Worm (Caenorhabditis elegans): ENCODE measurements around the gene flp-13.

The flp-13 gene

DNA sequence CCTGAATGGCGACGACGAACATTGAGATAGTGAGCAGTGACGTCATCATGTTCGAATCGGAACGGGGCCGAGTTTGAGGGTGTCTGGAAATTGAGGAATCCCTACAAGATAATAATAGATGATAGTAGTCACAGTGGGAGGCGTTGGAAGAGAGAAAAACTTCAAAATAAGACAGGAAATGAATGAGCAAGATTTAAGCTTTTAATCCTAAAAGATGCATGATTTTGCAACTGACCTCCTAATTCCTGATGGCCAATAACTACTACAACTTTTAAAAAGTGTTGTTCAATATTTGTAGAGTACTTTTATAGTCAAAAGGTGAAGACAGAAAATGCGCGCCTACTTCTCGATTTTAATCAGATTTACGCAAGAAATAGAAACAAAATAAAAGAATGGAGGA is at the start of gene flp-13:
flp-13 (minus strand) TSS at position 101 of the 400 bp plus-strand sequence.
- TF ChIP-seq unc-62 (GFP tag; optimal IDR thresholded peaks at IDR 0.05): no peak

DNA sequence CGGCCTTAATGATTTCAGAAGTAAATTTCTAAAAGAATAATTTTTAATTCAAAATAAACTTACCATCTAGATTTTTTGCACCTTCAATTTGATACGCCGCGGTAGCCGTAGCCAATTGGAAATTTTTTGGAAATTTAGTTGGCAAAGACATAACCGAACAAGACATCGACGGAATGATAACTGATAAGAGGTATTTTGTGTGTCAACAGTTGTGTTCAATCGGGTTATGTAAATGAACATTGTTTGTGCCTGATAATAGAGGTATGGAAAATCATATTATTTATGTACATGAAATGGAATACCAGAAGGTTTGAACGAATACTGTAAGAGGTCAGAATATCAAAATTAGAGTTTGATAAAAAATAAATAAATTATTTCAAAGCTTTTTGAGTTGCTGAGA is 49.6 kb upstream of the flp-13 start, which contains the start of gene klo-1:
klo-1 (minus strand) TSS at position 388 of the 400 bp plus-strand sequence.
- no peak for TF ChIP-seq unc-62 (GFP tag; optimal IDR thresholded peaks at IDR 0.05)

DNA sequence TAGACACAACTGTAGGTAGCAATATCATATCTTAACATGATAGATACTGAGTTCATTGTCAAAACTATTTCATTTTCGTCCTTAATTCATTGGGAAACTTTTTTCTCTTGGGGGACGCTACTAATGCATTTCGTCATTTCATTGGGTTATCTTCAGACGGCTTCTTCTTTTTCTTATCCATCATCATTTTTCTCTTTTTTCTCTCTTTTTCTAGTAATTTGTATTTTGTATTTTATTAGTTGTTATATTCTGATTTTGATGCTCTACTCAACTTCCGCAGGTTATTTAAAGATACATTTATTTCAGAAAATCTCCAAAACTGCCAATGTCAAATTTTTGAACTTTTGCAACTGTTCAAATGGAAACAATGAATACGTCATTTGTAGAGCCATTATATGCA is 45.3 kb upstream of the flp-13 start, which contains the start of gene npr-35:
npr-35 (plus strand) TSS at position 301 of the 400 bp plus-strand sequence.
- no peak for TF ChIP-seq unc-62 (GFP tag; optimal IDR thresholded peaks at IDR 0.05)

DNA sequence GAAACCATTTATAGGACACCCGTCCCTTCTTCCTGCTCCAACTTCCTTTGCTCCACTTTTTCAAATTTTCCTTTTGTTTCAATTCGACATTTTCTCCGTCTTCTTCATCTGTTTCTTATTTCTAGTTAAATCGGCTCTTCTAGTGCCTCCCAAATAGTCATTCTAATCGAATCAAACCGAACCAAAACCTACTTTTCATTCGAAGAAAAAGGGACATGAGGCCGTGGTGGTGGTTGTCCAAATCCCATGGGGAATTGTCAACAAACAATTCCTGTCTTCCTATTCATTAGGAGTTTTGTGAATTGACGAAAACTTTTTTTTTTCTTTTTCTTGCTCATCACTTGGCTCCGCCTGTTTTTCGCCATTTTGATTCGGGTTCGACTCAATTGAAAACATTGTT is 38.4 kb upstream of the flp-13 start:
- TF ChIP-seq unc-62 (GFP tag; optimal IDR thresholded peaks at IDR 0.05): no peak

DNA sequence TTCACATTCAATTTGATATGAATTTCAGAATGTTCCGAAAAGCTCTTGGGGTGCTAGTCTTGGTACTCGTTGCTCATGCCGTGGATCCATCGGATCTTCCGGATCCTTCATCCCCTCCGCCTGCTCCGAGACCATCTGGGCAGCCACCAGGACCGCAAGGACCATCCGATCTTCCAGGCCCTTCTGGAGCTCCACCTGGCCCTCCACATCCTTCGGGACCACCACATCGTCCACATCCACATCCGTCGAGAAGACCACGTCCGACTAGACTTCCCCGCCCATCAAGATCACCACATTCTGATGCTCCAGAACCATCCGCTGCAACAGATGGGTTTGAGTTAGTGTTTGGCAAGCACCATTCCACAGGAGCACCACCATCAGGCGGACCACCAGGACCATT is 36.4 kb upstream of the flp-13 start, which contains the start of gene clx-1:
clx-1 (plus strand) TSS at position 30 of the 400 bp plus-strand sequence.
- TF ChIP-seq unc-62 (GFP tag; optimal IDR thresholded peaks at IDR 0.05): no peak

DNA sequence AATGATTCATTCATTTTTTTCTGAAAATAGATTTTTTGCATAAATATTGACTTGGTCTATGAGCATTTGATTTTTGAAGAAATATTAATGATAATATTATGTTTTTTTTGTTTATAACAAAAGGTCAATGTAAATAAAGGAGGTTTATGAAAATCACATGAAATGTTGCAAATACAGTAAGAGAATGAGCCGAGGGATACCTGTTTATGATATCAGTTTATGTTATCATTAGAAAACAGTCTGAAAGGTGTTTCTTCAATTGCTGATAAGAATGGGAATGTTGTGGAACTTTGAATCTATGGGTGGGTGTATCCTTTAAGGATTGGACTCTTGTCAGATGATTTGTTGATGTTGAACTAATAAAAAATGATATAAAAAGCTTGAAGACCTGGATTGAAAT is 36.0 kb upstream of the flp-13 start:
- no peak for TF ChIP-seq unc-62 (GFP tag; optimal IDR thresholded peaks at IDR 0.05)

DNA sequence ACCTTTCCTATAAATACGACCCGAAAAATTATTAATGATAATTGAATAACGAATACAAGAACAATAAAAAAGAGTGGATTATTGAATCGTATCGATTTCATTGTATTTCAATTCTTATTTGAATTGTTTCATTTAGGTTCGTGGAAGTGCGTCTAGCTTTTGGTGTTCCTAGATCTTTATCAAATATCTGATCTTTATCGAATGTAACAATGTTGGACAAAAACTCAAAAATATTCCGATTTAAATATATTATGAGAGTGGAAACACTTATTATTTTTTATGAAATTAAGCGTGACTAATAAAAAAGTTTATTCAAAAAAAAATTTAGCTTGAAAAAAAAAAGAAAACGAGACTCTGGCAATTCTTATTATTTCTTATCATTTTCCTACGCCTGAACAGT is 33.7 kb upstream of the flp-13 start, which contains the start of the genes C50F7.9 and C50F7.3:
C50F7.9 (minus strand) TSS at position 101 of the 400 bp plus-strand sequence.
C50F7.3 (plus strand) TSS at position 370 of the 400 bp plus-strand sequence.
- no peak for TF ChIP-seq unc-62 (GFP tag; optimal IDR thresholded peaks at IDR 0.05)

DNA sequence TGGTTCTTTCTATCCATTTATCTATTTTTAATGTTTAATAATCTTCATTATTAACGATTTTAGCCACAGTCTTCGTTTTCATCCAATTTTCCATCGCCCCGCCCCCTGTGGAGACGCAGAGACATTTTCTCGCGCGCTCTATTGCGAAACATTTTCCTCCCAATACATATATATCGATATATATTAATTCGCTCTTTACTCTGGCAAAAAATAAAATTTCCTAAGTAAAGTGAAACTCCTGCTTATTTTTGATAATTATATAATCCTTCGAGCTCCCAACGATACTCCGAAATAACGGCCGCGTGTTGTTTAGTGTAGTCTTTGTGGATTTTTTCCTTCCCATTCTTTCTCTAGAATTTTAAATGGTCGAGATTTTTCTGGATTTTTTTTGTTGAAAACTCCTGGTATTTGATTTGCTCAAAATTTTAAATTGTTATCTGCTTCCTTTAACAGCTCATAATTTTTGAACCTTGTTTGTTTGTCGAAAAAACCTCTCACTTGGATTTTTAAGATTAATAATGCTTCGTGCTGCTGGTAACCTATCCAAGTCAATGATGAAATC is 30.3 kb upstream of the flp-13 start, which contains the start of gene sucg-1:
sucg-1 (plus strand) TSS at position 512 of the 562 bp plus-strand sequence.
- no peak for TF ChIP-seq unc-62 (GFP tag; optimal IDR thresholded peaks at IDR 0.05)

DNA sequence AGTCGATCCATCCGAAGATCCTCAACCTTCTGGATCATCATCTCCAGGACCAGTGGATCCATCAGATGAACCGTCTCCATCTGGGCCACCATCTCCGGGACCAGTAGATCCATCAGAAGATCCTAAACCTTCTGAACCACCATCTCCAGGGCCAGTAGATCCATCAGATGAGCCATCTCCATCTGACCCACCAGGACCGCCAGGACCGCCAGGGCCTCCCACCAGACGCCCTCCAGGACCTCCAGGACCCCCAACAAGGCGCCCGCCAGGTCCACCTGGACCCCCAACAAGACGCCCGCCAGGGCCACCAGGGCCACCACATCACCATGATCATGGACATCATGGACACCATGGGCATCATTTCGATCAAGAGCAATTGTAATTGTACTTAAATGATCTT is 29.0 kb upstream of the flp-13 start:
- TF ChIP-seq unc-62 (GFP tag; optimal IDR thresholded peaks at IDR 0.05): no peak

DNA sequence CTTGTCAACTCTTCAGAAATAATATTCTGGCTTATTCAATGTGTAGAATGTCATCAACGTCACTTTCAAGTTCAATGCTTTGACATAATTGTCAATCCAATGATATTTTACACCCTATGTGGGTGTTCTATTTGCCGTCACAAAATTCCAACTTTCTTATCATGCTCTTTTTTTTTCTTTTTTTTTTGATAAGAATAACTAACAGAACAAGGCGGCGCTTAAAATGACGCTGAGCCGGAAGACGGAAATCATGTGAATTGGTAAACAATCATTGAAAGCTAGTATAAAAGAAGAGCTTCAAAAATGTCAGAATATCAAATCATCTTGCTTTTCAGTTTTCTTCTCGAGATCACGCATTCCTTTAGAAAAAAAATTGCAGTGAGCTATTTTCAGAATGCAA is 28.1 kb upstream of the flp-13 start, which contains the start of gene C50F7.5:
C50F7.5 (plus strand) TSS at position 395 of the 400 bp plus-strand sequence.
- no peak for TF ChIP-seq unc-62 (GFP tag; optimal IDR thresholded peaks at IDR 0.05)

DNA sequence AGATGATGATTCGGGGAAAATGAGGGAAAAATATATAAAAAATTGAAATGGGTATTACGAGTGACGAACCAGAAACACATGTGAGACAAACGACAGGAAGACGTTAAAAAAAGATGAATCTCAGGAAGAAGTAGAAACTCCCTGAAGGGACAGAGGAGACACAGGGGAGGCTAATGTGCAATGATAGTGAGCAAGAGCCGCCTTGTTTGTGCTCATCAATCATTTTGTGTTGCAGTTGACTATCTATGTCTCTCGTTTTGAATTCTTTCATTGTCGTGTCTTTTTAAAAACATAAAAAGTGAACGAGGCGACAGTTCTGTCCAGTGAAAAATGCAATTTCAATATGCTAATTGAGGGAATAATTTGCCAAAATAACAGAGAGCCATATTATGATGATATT is 26.7 kb upstream of the flp-13 start:
- TF ChIP-seq unc-62 (GFP tag; optimal IDR thresholded peaks at IDR 0.05): no peak

DNA sequence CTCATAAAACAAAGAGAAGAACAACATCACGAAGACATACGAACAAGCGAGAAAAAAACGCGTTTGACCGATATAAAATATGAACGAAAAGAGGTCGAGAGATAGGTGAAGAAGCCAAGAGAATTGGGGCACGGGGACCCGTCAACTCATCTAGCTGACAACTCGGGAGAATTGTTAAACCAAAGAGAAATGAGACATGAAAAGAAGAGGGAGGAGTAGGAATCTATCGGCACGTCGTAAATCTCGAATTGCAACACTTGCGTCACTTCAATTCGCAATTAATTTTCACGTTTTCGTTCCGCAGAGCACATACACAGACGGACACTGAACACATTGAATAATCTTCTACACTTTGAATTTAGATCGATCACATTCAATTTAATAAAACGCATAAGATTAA is 25.3 kb upstream of the flp-13 start:
- TF ChIP-seq unc-62 (GFP tag; optimal IDR thresholded peaks at IDR 0.05): no peak

DNA sequence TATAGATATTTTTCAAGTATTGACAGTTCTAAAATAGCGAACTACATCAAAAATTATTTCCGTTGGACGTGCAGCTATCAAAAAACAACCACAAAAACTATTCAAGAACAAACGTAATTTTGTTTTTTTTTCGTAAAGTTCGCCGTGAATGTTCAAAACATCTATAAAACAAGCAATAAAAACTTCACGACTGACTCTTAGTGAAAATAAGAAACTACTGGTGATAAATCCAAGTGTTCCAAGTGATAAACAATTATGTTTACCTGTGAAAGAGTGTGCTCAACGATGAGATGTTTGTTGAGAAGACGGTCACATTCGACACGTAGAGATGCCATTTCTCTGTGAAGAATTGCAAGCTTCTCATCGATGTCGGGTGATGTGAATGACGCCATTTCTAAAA is 24.6 kb upstream of the flp-13 start, which contains the start of gene C50F7.6:
C50F7.6 (minus strand) TSS at position 394 of the 400 bp plus-strand sequence.
- TF ChIP-seq unc-62 (GFP tag; optimal IDR thresholded peaks at IDR 0.05): no peak

DNA sequence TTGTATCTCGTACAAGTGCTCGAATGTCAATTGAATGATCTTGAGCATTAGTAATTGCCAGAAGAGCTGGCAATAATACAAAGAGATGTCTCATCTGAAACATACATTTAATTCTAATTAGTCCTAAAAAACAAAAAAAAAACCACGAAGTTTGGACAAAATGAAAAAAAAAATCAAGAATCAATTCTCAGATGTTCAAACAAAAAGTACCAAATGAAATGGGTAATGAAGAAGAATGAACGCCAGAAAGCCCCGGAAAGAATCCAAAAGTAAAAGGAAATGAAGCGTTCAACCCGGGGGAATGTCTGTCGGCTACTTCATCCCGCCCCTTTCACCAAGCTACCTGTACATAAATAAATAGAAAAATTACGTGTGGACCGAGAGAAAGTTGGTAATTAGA is 19.7 kb upstream of the flp-13 start, which contains the start of gene F33D4.6:
F33D4.6 (minus strand) TSS at position 101 of the 400 bp plus-strand sequence.
- TF ChIP-seq unc-62 (GFP tag; optimal IDR thresholded peaks at IDR 0.05): no peak

DNA sequence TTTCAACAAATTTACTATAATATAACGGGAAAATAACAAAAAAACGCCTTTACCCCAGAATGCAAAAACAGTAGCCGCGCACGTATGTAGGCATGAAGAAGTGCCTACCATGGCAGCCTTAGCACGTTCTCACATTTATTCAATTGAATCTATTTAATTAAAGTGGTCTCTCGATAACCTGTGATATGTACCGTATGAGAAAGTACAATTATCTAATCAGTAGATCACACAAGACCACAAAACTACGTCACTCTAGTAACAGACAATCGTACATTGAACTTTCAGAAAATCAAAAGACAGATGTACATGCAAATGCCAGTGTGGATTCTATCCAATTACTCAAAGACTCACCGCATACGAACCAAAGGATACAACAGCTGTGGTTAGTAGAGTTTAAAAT is 14.0 kb upstream of the flp-13 start:
- no peak for TF ChIP-seq unc-62 (GFP tag; optimal IDR thresholded peaks at IDR 0.05)

DNA sequence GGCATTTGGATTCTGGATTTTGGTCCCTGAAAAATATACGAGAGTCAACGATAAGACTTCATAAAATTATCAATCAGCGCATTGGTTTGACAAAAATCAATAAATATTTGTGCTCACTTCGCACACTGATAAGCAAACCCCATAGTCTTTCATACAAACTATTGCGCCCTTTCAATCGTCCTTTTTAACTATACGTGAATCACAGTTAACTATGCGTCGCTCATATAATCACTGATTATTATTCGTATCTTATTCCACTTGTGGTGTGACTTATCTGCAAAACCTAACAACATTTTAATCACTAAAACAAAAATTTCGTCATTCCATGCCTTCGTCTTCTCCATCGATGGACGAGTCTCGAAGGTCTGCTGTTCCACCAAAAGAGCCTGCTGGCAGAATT is 12.6 kb upstream of the flp-13 start, which contains the start of gene nhr-8:
nhr-8 (plus strand) TSS at position 160 of the 400 bp plus-strand sequence.
- no peak for TF ChIP-seq unc-62 (GFP tag; optimal IDR thresholded peaks at IDR 0.05)

DNA sequence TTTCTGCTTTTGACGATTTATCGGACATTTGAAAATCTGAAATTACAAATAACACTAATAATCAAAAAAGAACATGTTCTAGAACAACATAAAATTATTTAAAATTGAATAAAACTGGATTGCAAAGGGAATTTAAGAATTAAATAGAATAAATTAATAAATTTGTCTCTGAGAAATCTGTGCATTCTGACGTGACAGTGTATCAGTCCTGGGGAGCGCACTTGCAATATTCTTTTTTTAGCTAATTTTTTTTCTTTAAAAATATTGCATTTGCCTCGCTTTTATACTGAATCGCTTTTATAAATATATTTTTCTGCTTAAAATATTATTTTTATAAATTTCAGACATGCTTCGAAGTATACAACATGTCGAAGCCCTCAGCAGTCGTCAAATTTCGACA is 11.5 kb upstream of the flp-13 start, which contains the start of the genes mrpl-1, emc-6 and mrps-24:
mrpl-1 (minus strand) TSS at position 1 of the 400 bp plus-strand sequence.
emc-6 (minus strand) TSS at position 36 of the 400 bp plus-strand sequence.
mrps-24 (plus strand) TSS at position 345 of the 400 bp plus-strand sequence.
- no peak for TF ChIP-seq unc-62 (GFP tag; optimal IDR thresholded peaks at IDR 0.05)
